Worm (Caenorhabditis elegans) whole organism, L4 larva: ENCODE measurements around the gene W09D10.5.

Experiments
- F10B5.3 ChIP-seq: sonication (generic microtip); optimal IDR thresholded peaks from 2 replicates; lab custom pipeline; 2016; ENCODE audit warnings: mild to moderate bottlenecking, missing genetic modification characterization, missing compliant biosample characterization
- T20F7.1 ChIP-seq: fragments of 200-800 bp; sonication (Bioruptor generic); optimal IDR thresholded peaks from 2 replicates; lab custom pipeline; 2018; ENCODE audit warnings: mild to moderate bottlenecking, missing genetic modification characterization, missing compliant biosample characterization
- T26A8.4 ChIP-seq: fragments of 200-800 bp; sonication (Bioruptor generic); IDR thresholded peaks from 2 replicates; pipeline ENCODE4 v1.3.6; 2022; ENCODE audit warnings: missing genetic modification characterization, missing compliant biosample characterization
- Y5F2A.4 ChIP-seq: fragments of 200-800 bp; sonication (Bioruptor generic); optimal IDR thresholded peaks from 2 replicates; lab custom pipeline; 2018; ENCODE audit warnings: mild to moderate bottlenecking, missing genetic modification characterization, missing compliant biosample characterization
- ZK337.2 ChIP-seq: fragments of 200-800 bp; sonication (Bioruptor generic); IDR thresholded peaks from 2 replicates; pipeline ENCODE4 v1.3.6; 2022; ENCODE audit warnings: missing genetic modification reagents, missing genetic modification characterization, missing compliant biosample characterization
- ZK546.5 ChIP-seq, 2 experiments: sonication (generic microtip); optimal IDR thresholded peaks; 2 replicates each; lab custom pipeline; 2017; ENCODE audit warnings: missing biosample characterization in 2 of 2, missing genetic modification characterization in 2 of 2
- aha-1 ChIP-seq: fragments of 150-350 bp; peaks from one replicate; lab custom pipeline; 2014; ENCODE audit warnings: missing biosample characterization, missing genetic modification characterization
- aly-2 ChIP-seq: sonication (generic microtip); optimal IDR thresholded peaks from 2 replicates; lab custom pipeline; 2018; ENCODE audit warnings: missing biosample characterization, missing genetic modification characterization
- ama-1 ChIP-seq: fragments of 150-350 bp; optimal IDR thresholded peaks from 2 replicates; lab custom pipeline; 2014; ENCODE audit warnings: inconsistent platforms, mixed read lengths
- attf-4 ChIP-seq: sonication (generic microtip); optimal IDR thresholded peaks from 3 replicates; lab custom pipeline; 2017; ENCODE audit warnings: missing biosample characterization, missing genetic modification characterization
- ceh-32 ChIP-seq: sonication (generic microtip); optimal IDR thresholded peaks from 2 replicates; lab custom pipeline; 2016; ENCODE audit warnings: mild to moderate bottlenecking, missing genetic modification characterization, missing compliant biosample characterization; ENCODE audit not compliant: poor library complexity
- daf-16 ChIP-seq, 3 experiments: sonication (generic microtip); optimal IDR thresholded peaks; 2 replicates each; lab custom pipeline; 2016 to 2017; ENCODE audit warnings: missing genetic modification characterization in 3 of 3, missing genetic modification reagents in 3 of 3, mild to moderate bottlenecking in 2 of 3, missing compliant biosample characterization in 2 of 3, missing biosample characterization in 1 of 3, moderate library complexity in 1 of 3
- daf-19 ChIP-seq: fragments of 200-800 bp; sonication (Bioruptor generic); conservative IDR thresholded peaks from 2 replicates; pipeline ENCODE4 v1.3.6; 2022; ENCODE audit warnings: missing genetic modification characterization, missing compliant biosample characterization
- dmd-8 ChIP-seq: fragments of 200-800 bp; sonication (Bioruptor generic); IDR thresholded peaks from 2 replicates; pipeline ENCODE4 v1.3.6; 2022; ENCODE audit warnings: missing genetic modification characterization, missing compliant biosample characterization
- dmd-9 ChIP-seq: fragments of 200-800 bp; sonication (Bioruptor generic); IDR thresholded peaks from 2 replicates; pipeline ENCODE4 v1.3.6; 2022; ENCODE audit warnings: missing genetic modification reagents, missing genetic modification characterization, missing compliant biosample characterization
- duxl-1 ChIP-seq: sonication (generic microtip); optimal IDR thresholded peaks from 2 replicates; lab custom pipeline; 2016; ENCODE audit warnings: mild to moderate bottlenecking, missing genetic modification characterization, moderate library complexity, missing compliant biosample characterization; ENCODE audit not compliant: poor library complexity
- egl-43 ChIP-seq: fragments of 200-800 bp; sonication (Bioruptor generic); IDR thresholded peaks from 2 replicates; pipeline ENCODE4 v1.3.6; 2022; ENCODE audit warnings: missing genetic modification reagents, missing genetic modification characterization, missing compliant biosample characterization
- hif-1 ChIP-seq, 2 experiments: sonication (generic microtip); optimal IDR thresholded peaks; 2 replicates each; lab custom pipeline; 2016 to 2017; ENCODE audit warnings: missing compliant biosample characterization in 2 of 2, missing genetic modification characterization in 2 of 2, missing genetic modification reagents in 2 of 2, missing genotype in 2 of 2, mild to moderate bottlenecking in 1 of 2
- hlh-30 ChIP-seq: sonication (generic microtip); optimal IDR thresholded peaks from 2 replicates; lab custom pipeline; 2017; ENCODE audit warnings: antibody characterized with exemption, mild to moderate bottlenecking, missing genetic modification characterization, missing compliant biosample characterization; ENCODE audit not compliant: insufficient read depth
- lin-13 ChIP-seq: fragments of 150-350 bp; optimal IDR thresholded peaks from 2 replicates; lab custom pipeline; 2014; ENCODE audit warnings: missing biosample characterization, missing genetic modification reagents, missing genetic modification characterization
- lin-29 ChIP-seq: fragments of 200-800 bp; sonication (Bioruptor generic); IDR thresholded peaks from 2 replicates; pipeline ENCODE4 v1.3.6; 2022; ENCODE audit warnings: missing genetic modification reagents, missing genetic modification characterization, missing compliant biosample characterization
- lin-39 ChIP-seq: fragments of 150-350 bp; optimal IDR thresholded peaks from 2 replicates; lab custom pipeline; 2014; ENCODE audit warnings: missing biosample characterization, missing genetic modification reagents, missing genetic modification characterization
- lir-3 ChIP-seq: sonication (generic microtip); optimal IDR thresholded peaks from 2 replicates; lab custom pipeline; 2016; ENCODE audit warnings: mild to moderate bottlenecking, missing genetic modification characterization, missing compliant biosample characterization
- lsy-2 ChIP-seq, 2 experiments: fragments of 150-350 bp in 1 of 2; sonication (generic microtip) in 1 of 2; optimal IDR thresholded peaks; 2 replicates each; lab custom pipeline; 2014 to 2017; ENCODE audit warnings: missing biosample characterization in 2 of 2, missing genetic modification characterization in 2 of 2
- madf-5 ChIP-seq, 2 experiments: fragments of 200-800 bp; sonication (Bioruptor generic); IDR thresholded peaks; 2 replicates each; pipeline ENCODE4 v1.3.6; 2022; ENCODE audit warnings: missing compliant biosample characterization in 2 of 2, missing genetic modification characterization in 2 of 2
- mdl-1 ChIP-seq, 2 experiments: fragments of 150-350 bp in 1 of 2; sonication (generic microtip) in 1 of 2; optimal IDR thresholded peaks; 2 replicates each; lab custom pipeline; 2014 to 2017; ENCODE audit warnings: missing biosample characterization in 2 of 2, missing genetic modification characterization in 2 of 2
- mdt-29 ChIP-seq: fragments of 200-800 bp; sonication (Bioruptor generic); IDR thresholded peaks from 2 replicates; pipeline ENCODE4 v1.3.6; 2022; ENCODE audit warnings: missing genetic modification reagents, missing genetic modification characterization, missing compliant biosample characterization
- mxl-2 ChIP-seq: fragments of 200-800 bp; sonication (Bioruptor generic); conservative IDR thresholded peaks from 2 replicates; pipeline ENCODE4 v1.3.6; 2022; ENCODE audit warnings: missing genetic modification reagents, missing genetic modification characterization, missing compliant biosample characterization
- nhr-102 ChIP-seq: sonication (generic microtip); optimal IDR thresholded peaks from 2 replicates; lab custom pipeline; 2016; ENCODE audit warnings: mild to moderate bottlenecking, missing genetic modification characterization, moderate library complexity, missing compliant biosample characterization
- nhr-237 ChIP-seq: sonication (generic microtip); optimal IDR thresholded peaks from 2 replicates; lab custom pipeline; 2017; ENCODE audit warnings: missing biosample characterization, missing genetic modification characterization
- nhr-28 ChIP-seq: fragments of 150-350 bp; optimal IDR thresholded peaks from 2 replicates; lab custom pipeline; 2014; ENCODE audit warnings: missing biosample characterization, missing genetic modification characterization
- nhr-6 ChIP-seq: fragments of 150-350 bp; optimal IDR thresholded peaks from 2 replicates; lab custom pipeline; 2014; ENCODE audit warnings: missing biosample characterization, missing genetic modification characterization
- nhr-76 ChIP-seq: fragments of 150-350 bp; optimal IDR thresholded peaks from 2 replicates; lab custom pipeline; 2014; ENCODE audit warnings: missing biosample characterization, missing genetic modification characterization
- nhr-77 ChIP-seq: fragments of 150-350 bp; optimal IDR thresholded peaks from 2 replicates; lab custom pipeline; 2014; ENCODE audit warnings: missing biosample characterization, missing genetic modification characterization
- pha-4 ChIP-seq, 2 experiments: fragments of 150-350 bp in 1 of 2; fragments of 200-800 bp in 1 of 2; sonication (Bioruptor generic) in 1 of 2; IDR thresholded peaks in 1 of 2; optimal IDR thresholded peaks in 1 of 2; 2 replicates each; pipeline versions ENCODE4 v1.3.6 to Lab custom; 2014 to 2022; ENCODE audit warnings: missing genetic modification characterization in 2 of 2, missing genetic modification reagents in 2 of 2, missing biosample characterization in 1 of 2, missing compliant biosample characterization in 1 of 2
- pqm-1 ChIP-seq: sonication (generic microtip); optimal IDR thresholded peaks from 2 replicates; lab custom pipeline; 2017; ENCODE audit warnings: missing biosample characterization, missing genetic modification characterization
- saeg-2 ChIP-seq: fragments of 200-800 bp; sonication (Bioruptor generic); IDR thresholded peaks from 2 replicates; pipeline ENCODE4 v1.3.6; 2022; ENCODE audit warnings: missing genetic modification reagents, missing genetic modification characterization, missing compliant biosample characterization
- spr-3 ChIP-seq: fragments of 200-800 bp; sonication (Bioruptor generic); optimal IDR thresholded peaks from 2 replicates; lab custom pipeline; 2018; ENCODE audit warnings: mild to moderate bottlenecking, missing genetic modification characterization, missing compliant biosample characterization
- tag-97 ChIP-seq: fragments of 200-800 bp; sonication (Bioruptor generic); IDR thresholded peaks from 2 replicates; pipeline ENCODE4 v1.3.6; 2022; ENCODE audit warnings: missing genetic modification characterization, missing compliant biosample characterization
- unc-62 ChIP-seq, 3 experiments: fragments of 150-350 bp in 1 of 3; sonication (generic microtip); optimal IDR thresholded peaks in 2 of 3; peaks in 1 of 3; 1 replicate in 1 of 3; 2 replicates in 2 of 3; lab custom pipeline; 2014 to 2017; ENCODE audit warnings: missing biosample characterization in 3 of 3, missing genetic modification characterization in 3 of 3, missing genetic modification reagents in 3 of 3, missing genotype in 1 of 3
- vab-7 ChIP-seq: fragments of 200-800 bp; sonication (Bioruptor generic); IDR thresholded peaks from 2 replicates; pipeline ENCODE4 v1.3.6; 2022; ENCODE audit warnings: missing genetic modification reagents, missing genetic modification characterization, missing compliant biosample characterization
- zfp-2 ChIP-seq: sonication (generic microtip); optimal IDR thresholded peaks from 2 replicates; lab custom pipeline; 2016; ENCODE audit warnings: mild to moderate bottlenecking, missing genetic modification characterization, missing compliant biosample characterization

Gene W09D10.5

ce11 chrIII:10709676-10710075, 1.7 kb downstream of the W09D10.5 start:
- no peak for TF ChIP-seq F10B5.3 (tag; lab: Kevin White, UChicago)
- TF ChIP-seq nhr-6 (tag; lab: Kevin White, UChicago): no peak
- TF ChIP-seq aha-1: peak; percentile 51
- TF ChIP-seq ama-1 (lab: Kevin White, UChicago): no peak

ce11 chrIII:10708484-10708883, 2.9 kb downstream of the W09D10.5 start:
- no peak for TF ChIP-seq lin-29 (GFP tag; lab: Robert Waterston, UW)
- no peak for TF ChIP-seq dmd-8 (GFP tag; lab: Robert Waterston, UW)
- peak; percentile 17 for TF ChIP-seq aha-1

ce11 chrIII:10707461-10707860, 3.9 kb downstream of the W09D10.5 start, which contains the start of gene mrpl-12:
Gene mrpl-12, plus strand, starts transcription at chrIII:10707761.
- no peak for TF ChIP-seq lsy-2 (tag; optimal IDR thresholded peaks at IDR 0.05; lab: Kevin White, UChicago)
- TF ChIP-seq T26A8.4 (GFP tag; lab: Robert Waterston, UW): no peak
- TF ChIP-seq nhr-237 (tag; lab: Kevin White, UChicago): no peak
- TF ChIP-seq dmd-8 (GFP tag; lab: Robert Waterston, UW): no peak
- TF ChIP-seq T20F7.1 (GFP tag; lab: Kevin White, UChicago): no peak
- TF ChIP-seq nhr-76: no peak
- no peak for TF ChIP-seq saeg-2 (GFP tag; lab: Robert Waterston, UW)
- no peak for TF ChIP-seq dmd-9 (GFP tag; lab: Robert Waterston, UW)
- TF ChIP-seq hlh-30 (tag; lab: Kevin White, UChicago): no peak
- TF ChIP-seq pha-4 (GFP tag; IDR thresholded peaks at IDR 0.05; lab: Robert Waterston, UW): no peak
- no peak for TF ChIP-seq pha-4 (tag; optimal IDR thresholded peaks at IDR 0.05; lab: Kevin White, UChicago)
- no peak for TF ChIP-seq attf-4
- no peak for TF ChIP-seq madf-5 (GFP tag; IDR thresholded peaks at IDR 0.05; lab: Robert Waterston, UW)
- TF ChIP-seq F10B5.3 (tag; lab: Kevin White, UChicago): no peak

- TF ChIP-seq daf-16 (GFP tag; optimal IDR thresholded peaks at IDR 0.05; lab: Kevin White, UChicago) (peak; percentile 7 to 50), daf-16 (tag; optimal IDR thresholded peaks at IDR 0.05; lab: Kevin White, UChicago) (peak; percentile 60), lin-13 (peak; percentile 7), lin-39 (tag; lab: Kevin White, UChicago) (no peak), duxl-1 (peak; percentile 44), ZK337.2 (GFP tag; lab: Robert Waterston, UW) (0 out of 2 replicates have a peak, but pooled peaks have one; percentile 43), pqm-1 (tag; lab: Kevin White, UChicago) (peak; percentile 18), ZK546.5 (tag; optimal IDR thresholded peaks at IDR 0.05; lab: Kevin White, UChicago) (no peak), ceh-32 (no peak), spr-3 (peak; percentile 74), tag-97 (GFP tag; lab: Robert Waterston, UW) (no peak), egl-43 (peak; percentile 71), zfp-2 (tag; lab: Kevin White, UChicago) (peak; percentile 16), lir-3 (tag; lab: Kevin White, UChicago) (no peak), hlh-30 (tag; lab: Kevin White, UChicago) (peak; percentile 69), vab-7 (GFP tag; lab: Robert Waterston, UW) (no peak), aly-2 (tag; lab: Kevin White, UChicago) (no peak), pha-4 (GFP tag; IDR thresholded peaks at IDR 0.05; lab: Robert Waterston, UW) (0 out of 2 replicates have a peak, but pooled peaks have one; percentile 45), pha-4 (tag; optimal IDR thresholded peaks at IDR 0.05; lab: Kevin White, UChicago) (no peak), mdt-29 (GFP tag; lab: Robert Waterston, UW) (peak; percentile 43; the same call in 1 of the 2 replicates), nhr-77 (tag; lab: Kevin White, UChicago) (peak; percentile 63), lsy-2 (tag; optimal IDR thresholded peaks at IDR 0.05; lab: Kevin White, UChicago) (peak in 1 of 2 experiments; percentile 85), hif-1 (tag; optimal IDR thresholded peaks at IDR 0.05; lab: Kevin White, UChicago) (peak in 1 of 2 experiments; percentile 60), mdl-1 (tag; optimal IDR thresholded peaks at IDR 0.05; lab: Kevin White, UChicago) (peak in 1 of 2 experiments; percentile 38), Y5F2A.4 (GFP tag; lab: Kevin White, UChicago) (no peak), mxl-2 (GFP tag; lab: Robert Waterston, UW) (no peak), daf-19 (GFP tag; lab: Robert Waterston, UW) (0 out of 2 replicates have a peak, but pooled peaks have one; percentile 28), unc-62 (GFP tag; optimal IDR thresholded peaks at IDR 0.05 in 1 of 2; lab: Kevin White, UChicago) (no peak), unc-62 (tag; optimal IDR thresholded peaks at IDR 0.05; lab: Kevin White, UChicago) (no peak), nhr-28 (peak; percentile 56), nhr-102 (tag; lab: Kevin White, UChicago) (peak; percentile 68)
Observed at ce11 chrIII:10706972-10707438, 4.3 kb downstream of the W09D10.5 start, which contains the start of the genes Y39A1A.21 and Y39A1A.22. Gene Y39A1A.21, minus strand, starts transcription at chrIII:10707022. Gene Y39A1A.22, minus strand, starts transcription at chrIII:10707028.
